Worm (Caenorhabditis elegans) whole organism, L3 larva: Measurements from ENCODE around the gene wrt-5.

ENCODE experiments used
- R02D3.7 ChIP-seq: fragments of 150-350 bp; optimal IDR thresholded peaks from 2 replicates; lab custom pipeline; 2014; ENCODE audit warnings: missing biosample characterization, missing genetic modification characterization
- ama-1 ChIP-seq: fragments of 150-350 bp; optimal IDR thresholded peaks from 2 replicates; lab custom pipeline; 2018
- ceh-9 ChIP-seq: sonication (generic microtip); optimal IDR thresholded peaks from 2 replicates; lab custom pipeline; 2018; ENCODE audit warnings: missing biosample characterization, missing genetic modification characterization
- daf-12 ChIP-seq: fragments of 150-350 bp; optimal IDR thresholded peaks from 2 replicates; lab custom pipeline; 2014; ENCODE audit warnings: missing biosample characterization, missing genetic modification reagents, missing genetic modification characterization
- fkh-10 ChIP-seq: sonication (generic microtip); optimal IDR thresholded peaks from 2 replicates; lab custom pipeline; 2017; ENCODE audit warnings: missing biosample characterization, missing genetic modification reagents, missing genetic modification characterization
- fkh-2 ChIP-seq: fragments of 150-350 bp; optimal IDR thresholded peaks from 2 replicates; lab custom pipeline; 2014; ENCODE audit warnings: missing biosample characterization, missing genetic modification reagents, missing genetic modification characterization
- lin-39 ChIP-seq: fragments of 150-350 bp; optimal IDR thresholded peaks from 2 replicates; lab custom pipeline; 2018; ENCODE audit warnings: missing biosample characterization, missing genetic modification reagents, missing genetic modification characterization
- mml-1 ChIP-seq: fragments of 150-350 bp; sonication (generic microtip); optimal IDR thresholded peaks from 3 replicates; lab custom pipeline; 2014; ENCODE audit warnings: missing biosample characterization, missing genetic modification characterization
- nhr-237 ChIP-seq: fragments of 150-350 bp; optimal IDR thresholded peaks from 2 replicates; lab custom pipeline; 2014; ENCODE audit warnings: missing biosample characterization, missing genetic modification characterization
- nhr-25 ChIP-seq: sonication (generic microtip); optimal IDR thresholded peaks from 2 replicates; lab custom pipeline; 2017; ENCODE audit warnings: missing biosample characterization, missing genetic modification characterization
- nhr-28 ChIP-seq: fragments of 150-350 bp; optimal IDR thresholded peaks from 2 replicates; lab custom pipeline; 2014; ENCODE audit warnings: missing biosample characterization, missing genetic modification characterization
- zag-1 ChIP-seq: fragments of 150-350 bp; optimal IDR thresholded peaks from 2 replicates; lab custom pipeline; 2014; ENCODE audit warnings: missing biosample characterization, missing genetic modification characterization

ce11 chrIV:4013621-4014020 is 37.8 kb downstream of the wrt-5 start:
- TF ChIP-seq ceh-9 (no peak), R02D3.7 (tag; lab: Kevin White, UChicago) (no peak), lin-39 (tag; lab: Kevin White, UChicago) (no peak), nhr-25 (tag; lab: Kevin White, UChicago) (no peak), nhr-28 (tag; lab: Kevin White, UChicago) (no peak), fkh-10 (GFP tag; lab: Kevin White, UChicago) (no peak), nhr-237 (tag; lab: Kevin White, UChicago) (no peak), daf-12 (tag; lab: Kevin White, UChicago) (no peak), mml-1 (tag; lab: Kevin White, UChicago) (no peak), ama-1 (lab: Kevin White, UChicago) (no peak), zag-1 (tag; lab: Kevin White, UChicago) (no peak), fkh-2 (tag; lab: Kevin White, UChicago) (no peak)
